Worm (Caenorhabditis elegans) whole organism, L3 larva: Measurements from ENCODE around the gene ceph-41.
A peak's percentile ranks its signal among the peaks of the same experiment; 100 is the strongest.

ENCODE experiments used
- R02D3.7 ChIP-seq: fragments of 150-350 bp; optimal IDR thresholded peaks from 2 replicates; lab custom pipeline; 2014; ENCODE audit warnings: missing biosample characterization, missing genetic modification characterization
- ZK546.5 ChIP-seq: sonication (generic microtip); optimal IDR thresholded peaks from 2 replicates; lab custom pipeline; 2017; ENCODE audit warnings: missing biosample characterization, missing genetic modification characterization
- aly-2 ChIP-seq: fragments of 150-350 bp; optimal IDR thresholded peaks from 2 replicates; lab custom pipeline; 2014; ENCODE audit warnings: missing biosample characterization, missing genetic modification characterization
- ceh-16 ChIP-seq: sonication (generic microtip); optimal IDR thresholded peaks from 2 replicates; lab custom pipeline; 2017; ENCODE audit warnings: missing biosample characterization, missing genetic modification characterization
- ceh-28 ChIP-seq: fragments of 150-350 bp; optimal IDR thresholded peaks from 2 replicates; lab custom pipeline; 2014; ENCODE audit warnings: missing biosample characterization, missing genetic modification reagents, missing genetic modification characterization
- ceh-82 ChIP-seq: fragments of 150-350 bp; optimal IDR thresholded peaks from 2 replicates; lab custom pipeline; 2014; ENCODE audit warnings: missing biosample characterization, missing genetic modification characterization
- ceh-9 ChIP-seq: sonication (generic microtip); optimal IDR thresholded peaks from 2 replicates; lab custom pipeline; 2018; ENCODE audit warnings: missing biosample characterization, missing genetic modification characterization
- egl-27 ChIP-seq: sonication (generic microtip); optimal IDR thresholded peaks from 4 replicates; lab custom pipeline; 2017; ENCODE audit warnings: missing biosample characterization, missing genetic modification reagents, missing genetic modification characterization
- egl-5 ChIP-seq: fragments of 150-350 bp; optimal IDR thresholded peaks from 2 replicates; lab custom pipeline; 2017; ENCODE audit warnings: missing biosample characterization, missing genetic modification reagents, missing genetic modification characterization, inconsistent platforms
- elt-1 ChIP-seq: fragments of 150-350 bp; optimal IDR thresholded peaks from 2 replicates; lab custom pipeline; 2014; ENCODE audit warnings: missing biosample characterization, missing genetic modification characterization
- elt-3 ChIP-seq, 3 experiments: fragments of 150-350 bp in 1 of 3; sonication (generic microtip) in 2 of 3; optimal IDR thresholded peaks; 2 replicates in 2 of 3; 4 replicates in 1 of 3; lab custom pipeline; 2014 to 2017; ENCODE audit warnings: missing biosample characterization in 3 of 3, missing genetic modification characterization in 3 of 3
- eor-1 ChIP-seq, 2 experiments: fragments of 150-350 bp; optimal IDR thresholded peaks; 2 replicates each; lab custom pipeline; 2014 to 2018; ENCODE audit warnings: missing biosample characterization in 2 of 2, missing genetic modification characterization in 2 of 2
- fkh-10 ChIP-seq: sonication (generic microtip); optimal IDR thresholded peaks from 2 replicates; lab custom pipeline; 2017; ENCODE audit warnings: missing biosample characterization, missing genetic modification reagents, missing genetic modification characterization
- fkh-2 ChIP-seq: fragments of 150-350 bp; optimal IDR thresholded peaks from 2 replicates; lab custom pipeline; 2014; ENCODE audit warnings: missing biosample characterization, missing genetic modification reagents, missing genetic modification characterization
- fos-1 ChIP-seq: fragments of 150-350 bp; optimal IDR thresholded peaks from 2 replicates; lab custom pipeline; 2014; ENCODE audit warnings: missing biosample characterization, missing genetic modification characterization
- hmg-11 ChIP-seq: sonication (generic microtip); optimal IDR thresholded peaks from 2 replicates; lab custom pipeline; 2016; ENCODE audit warnings: missing genetic modification characterization, missing compliant biosample characterization
- jun-1 ChIP-seq: fragments of 150-350 bp; optimal IDR thresholded peaks from 2 replicates; lab custom pipeline; 2014; ENCODE audit warnings: missing biosample characterization, missing genetic modification reagents, missing genetic modification characterization
- lin-15B ChIP-seq: fragments of 150-350 bp; optimal IDR thresholded peaks from 2 replicates; lab custom pipeline; 2014; ENCODE audit warnings: missing biosample characterization, missing genetic modification characterization
- lsy-12 ChIP-seq: sonication (generic microtip); optimal IDR thresholded peaks from 2 replicates; lab custom pipeline; 2016; ENCODE audit warnings: mild to moderate bottlenecking, missing genetic modification characterization, missing compliant biosample characterization
- mdl-1 ChIP-seq: fragments of 150-350 bp; optimal IDR thresholded peaks from 2 replicates; lab custom pipeline; 2014; ENCODE audit warnings: missing biosample characterization, missing genetic modification characterization
- mml-1 ChIP-seq: fragments of 150-350 bp; sonication (generic microtip); optimal IDR thresholded peaks from 3 replicates; lab custom pipeline; 2014; ENCODE audit warnings: missing biosample characterization, missing genetic modification characterization
- nfya-1 ChIP-seq: sonication (generic microtip); optimal IDR thresholded peaks from 2 replicates; lab custom pipeline; 2017; ENCODE audit warnings: missing genetic modification characterization, mild to moderate bottlenecking, missing compliant biosample characterization, antibody characterized with exemption, moderate library complexity; ENCODE audit not compliant: insufficient read depth
- nhr-11 ChIP-seq: fragments of 150-350 bp; optimal IDR thresholded peaks from 2 replicates; lab custom pipeline; 2014; ENCODE audit warnings: missing biosample characterization, missing genetic modification characterization
- nhr-12 ChIP-seq: fragments of 150-350 bp; optimal IDR thresholded peaks from 2 replicates; lab custom pipeline; 2014; ENCODE audit warnings: missing biosample characterization, missing genetic modification characterization
- nhr-23 ChIP-seq: fragments of 150-350 bp; optimal IDR thresholded peaks from 2 replicates; lab custom pipeline; 2014; ENCODE audit warnings: missing biosample characterization, missing genetic modification reagents, missing genetic modification characterization
- nhr-237 ChIP-seq: fragments of 150-350 bp; optimal IDR thresholded peaks from 2 replicates; lab custom pipeline; 2014; ENCODE audit warnings: missing biosample characterization, missing genetic modification characterization
- nhr-25 ChIP-seq: sonication (generic microtip); optimal IDR thresholded peaks from 2 replicates; lab custom pipeline; 2017; ENCODE audit warnings: missing biosample characterization, missing genetic modification characterization
- nhr-28 ChIP-seq: fragments of 150-350 bp; optimal IDR thresholded peaks from 2 replicates; lab custom pipeline; 2014; ENCODE audit warnings: missing biosample characterization, missing genetic modification characterization
- nhr-43 ChIP-seq: sonication (generic microtip); optimal IDR thresholded peaks from 2 replicates; lab custom pipeline; 2016; ENCODE audit warnings: mild to moderate bottlenecking, missing genetic modification characterization, missing compliant biosample characterization; ENCODE audit not compliant: poor library complexity, severe bottlenecking
- nhr-67 ChIP-seq: fragments of 150-350 bp; optimal IDR thresholded peaks from 2 replicates; lab custom pipeline; 2014; ENCODE audit warnings: missing biosample characterization, missing genetic modification characterization
- nhr-76 ChIP-seq: fragments of 150-350 bp; sonication (generic microtip); optimal IDR thresholded peaks from 5 replicates; lab custom pipeline; 2014; ENCODE audit warnings: missing biosample characterization, missing genetic modification characterization
- pqm-1 ChIP-seq: fragments of 150-350 bp; optimal IDR thresholded peaks from 2 replicates; lab custom pipeline; 2017; ENCODE audit warnings: missing biosample characterization, missing genetic modification characterization, inconsistent platforms
- sea-2 ChIP-seq: fragments of 150-350 bp; sonication (generic microtip); optimal IDR thresholded peaks from 4 replicates; lab custom pipeline; 2014; ENCODE audit warnings: missing biosample characterization, missing genetic modification reagents, missing genetic modification characterization
- skn-1 ChIP-seq: fragments of 150-350 bp; optimal IDR thresholded peaks from 2 replicates; lab custom pipeline; 2014; ENCODE audit warnings: missing biosample characterization, missing genetic modification characterization
- snpc-4 ChIP-seq: fragments of 150-350 bp; optimal IDR thresholded peaks from 2 replicates; lab custom pipeline; 2014; ENCODE audit warnings: missing biosample characterization, missing genetic modification characterization
- tbx-2 ChIP-seq: sonication (generic microtip); optimal IDR thresholded peaks from 2 replicates; lab custom pipeline; 2016; ENCODE audit warnings: mild to moderate bottlenecking, missing genetic modification characterization, missing compliant biosample characterization
- unc-39 ChIP-seq: sonication (generic microtip); optimal IDR thresholded peaks from 4 replicates; lab custom pipeline; 2017; ENCODE audit warnings: missing biosample characterization, missing genetic modification characterization
- unc-62 ChIP-seq: fragments of 150-350 bp; sonication (generic microtip); optimal IDR thresholded peaks from 4 replicates; lab custom pipeline; 2014; ENCODE audit warnings: missing biosample characterization, missing genetic modification reagents, missing genetic modification characterization
- zag-1 ChIP-seq: fragments of 150-350 bp; optimal IDR thresholded peaks from 2 replicates; lab custom pipeline; 2014; ENCODE audit warnings: missing biosample characterization, missing genetic modification characterization
- ztf-11 ChIP-seq: fragments of 150-350 bp; optimal IDR thresholded peaks from 2 replicates; lab custom pipeline; 2014; ENCODE audit warnings: missing biosample characterization, missing genetic modification characterization
- ztf-4 ChIP-seq: fragments of 150-350 bp; optimal IDR thresholded peaks from 2 replicates; lab custom pipeline; 2014; ENCODE audit warnings: missing biosample characterization, missing genetic modification characterization

Gene ceph-41

DNA sequence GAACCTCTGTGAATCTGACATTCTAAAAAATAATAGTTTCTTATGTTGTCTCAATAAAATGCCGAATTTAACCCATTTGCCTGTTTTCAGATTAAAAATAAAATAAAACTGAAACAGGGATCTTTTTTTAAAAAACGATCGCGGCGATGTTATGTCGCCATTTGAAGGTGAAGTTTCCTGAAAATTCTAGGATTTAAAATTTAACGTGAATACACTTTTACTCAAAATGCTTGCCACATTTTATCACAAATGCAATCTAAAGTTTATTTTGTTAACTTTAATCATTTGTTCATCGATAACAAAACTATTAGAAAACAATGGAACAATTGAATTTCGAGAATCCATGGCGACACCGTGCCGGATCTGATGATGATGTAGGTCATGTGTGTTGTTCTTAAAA is 27.4 kb upstream of the ceph-41 start, which contains the start of gene Y42H9AR.2:
Gene Y42H9AR.2, plus strand, starts transcription at position 301 of the 400 bp plus-strand sequence.
- TF ChIP-seq nfya-1 (tag; lab: Kevin White, UChicago) (no peak), unc-62 (GFP tag; lab: Kevin White, UChicago) (no peak), elt-1 (tag; lab: Kevin White, UChicago) (no peak), nhr-67 (no peak), mml-1 (tag; lab: Kevin White, UChicago) (no peak), ceh-82 (tag; lab: Kevin White, UChicago) (no peak), fkh-10 (GFP tag; lab: Kevin White, UChicago) (no peak), tbx-2 (no peak), nhr-11 (tag; lab: Kevin White, UChicago) (no peak), nhr-25 (tag; lab: Kevin White, UChicago) (no peak), sea-2 (GFP tag; lab: Kevin White, UChicago) (no peak), fkh-2 (tag; lab: Kevin White, UChicago) (no peak), ceh-9 (tag; lab: Kevin White, UChicago) (no peak), ZK546.5 (tag; lab: Kevin White, UChicago) (no peak), nhr-12 (tag; lab: Kevin White, UChicago) (no peak), hmg-11 (no peak), jun-1 (tag; lab: Kevin White, UChicago) (no peak), aly-2 (tag; lab: Kevin White, UChicago) (no peak), fos-1 (tag; lab: Kevin White, UChicago) (no peak)

ce11 chrIV:8102231-8102630 is 24.8 kb upstream of the ceph-41 start, which contains the start of gene Y42H9AR.5:
Y42H9AR.5 (plus strand) TSS chrIV:8102531.
- TF ChIP-seq tbx-2 = no peak
- TF ChIP-seq elt-3 (tag; optimal IDR thresholded peaks at IDR 0.05; lab: Kevin White, UChicago) = peak in 1 of 3 experiments; percentile 39
- no peak for TF ChIP-seq unc-39 (tag; lab: Kevin White, UChicago)
- no peak for TF ChIP-seq nhr-67
- no peak for TF ChIP-seq lin-15B (tag; lab: Kevin White, UChicago)
- TF ChIP-seq nhr-23 (tag; lab: Kevin White, UChicago) = no peak

DNA sequence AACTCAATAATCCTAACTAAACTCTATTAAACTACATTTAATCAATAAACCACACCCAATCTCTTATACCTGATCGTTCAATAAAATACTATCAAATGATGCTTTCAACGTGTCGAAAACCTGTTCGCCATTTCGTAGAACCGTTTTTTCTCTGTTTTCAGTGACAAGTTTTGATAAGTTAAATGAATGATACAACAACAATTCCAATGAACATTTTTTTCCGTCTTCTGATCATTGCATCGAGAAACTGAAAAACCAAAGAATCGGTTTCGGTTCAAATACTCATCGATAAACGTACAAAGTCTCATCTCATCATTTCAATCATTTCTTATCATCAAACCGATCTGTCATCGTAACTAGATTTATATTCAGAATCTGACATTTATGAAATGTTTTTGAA is 23.8 kb upstream of the ceph-41 start:
- TF ChIP-seq R02D3.7 (tag; lab: Kevin White, UChicago) (no peak), ceh-9 (tag; lab: Kevin White, UChicago) (no peak), fkh-10 (GFP tag; lab: Kevin White, UChicago) (no peak), eor-1 (tag; optimal IDR thresholded peaks at IDR 0.05; lab: Kevin White, UChicago) (no peak), ztf-11 (tag; lab: Kevin White, UChicago) (no peak), jun-1 (tag; lab: Kevin White, UChicago) (no peak), unc-62 (GFP tag; lab: Kevin White, UChicago) (no peak), elt-3 (tag; optimal IDR thresholded peaks at IDR 0.05; lab: Kevin White, UChicago) (peak in 1 of 3 experiments; percentile 16), fkh-2 (tag; lab: Kevin White, UChicago) (no peak), ceh-28 (tag; lab: Kevin White, UChicago) (no peak), nhr-23 (tag; lab: Kevin White, UChicago) (peak; percentile 17), nhr-11 (tag; lab: Kevin White, UChicago) (no peak), nhr-12 (tag; lab: Kevin White, UChicago) (no peak), nhr-67 (no peak), ceh-16 (tag; lab: Kevin White, UChicago) (no peak), nhr-43 (tag; lab: Kevin White, UChicago) (peak; percentile 66), ztf-4 (tag; lab: Kevin White, UChicago) (no peak), nhr-237 (tag; lab: Kevin White, UChicago) (no peak), mdl-1 (tag; lab: Kevin White, UChicago) (no peak), fos-1 (tag; lab: Kevin White, UChicago) (no peak), elt-1 (tag; lab: Kevin White, UChicago) (no peak), snpc-4 (tag; lab: Kevin White, UChicago) (no peak), nhr-28 (tag; lab: Kevin White, UChicago) (no peak), aly-2 (tag; lab: Kevin White, UChicago) (no peak), egl-27 (no peak), pqm-1 (tag; lab: Kevin White, UChicago) (no peak)

- TF ChIP-seq skn-1 (tag; lab: Kevin White, UChicago) = no peak
- TF ChIP-seq nhr-28 (tag; lab: Kevin White, UChicago) = no peak
- no peak for TF ChIP-seq nhr-11 (tag; lab: Kevin White, UChicago)
- no peak for TF ChIP-seq pqm-1 (tag; lab: Kevin White, UChicago)
- no peak for TF ChIP-seq lsy-12
- no peak for TF ChIP-seq unc-62 (GFP tag; lab: Kevin White, UChicago)
- no peak for TF ChIP-seq zag-1
- TF ChIP-seq ZK546.5 (tag; lab: Kevin White, UChicago) = no peak
- no peak for TF ChIP-seq nhr-23 (tag; lab: Kevin White, UChicago)
- TF ChIP-seq ceh-28 (tag; lab: Kevin White, UChicago) = no peak
- no peak for TF ChIP-seq nhr-76 (tag; lab: Kevin White, UChicago)
- no peak for TF ChIP-seq nhr-237 (tag; lab: Kevin White, UChicago)
- TF ChIP-seq jun-1 (tag; lab: Kevin White, UChicago) = no peak
- TF ChIP-seq fos-1 (tag; lab: Kevin White, UChicago) = no peak
- no peak for TF ChIP-seq eor-1 (tag; optimal IDR thresholded peaks at IDR 0.05; lab: Kevin White, UChicago)
- no peak for TF ChIP-seq egl-27
- TF ChIP-seq egl-5 = no peak
- no peak for TF ChIP-seq hmg-11
- no peak for TF ChIP-seq ztf-11 (tag; lab: Kevin White, UChicago)
Observed at ce11 chrIV:8105083-8105482, 21.9 kb upstream of the ceph-41 start.
